Fruit fly (Drosophila melanogaster) whole organism, prepupa: Measurements from ENCODE around the gene Nt5b.

ENCODE experiments used
- Blimp-1 ChIP-seq: fragments of 200-800 bp; sonication (Bioruptor generic); optimal IDR thresholded peaks from 3 replicates; lab custom pipeline; 2017; ENCODE audit warnings: missing biosample characterization, missing genetic modification characterization, mild to moderate bottlenecking, moderate library complexity, missing genetic modification reagents
- CG10631 ChIP-seq: fragments of 200-800 bp; sonication (Bioruptor generic); optimal IDR thresholded peaks from 2 replicates; lab custom pipeline; 2016; ENCODE audit warnings: missing biosample characterization, missing genetic modification characterization
- CG10669 ChIP-seq: fragments of 200-800 bp; sonication (Bioruptor generic); optimal IDR thresholded peaks from 3 replicates; lab custom pipeline; 2018; ENCODE audit warnings: missing biosample characterization, mild to moderate bottlenecking, missing genetic modification characterization, moderate library complexity
- CG11762 ChIP-seq: fragments of 200-800 bp; sonication (Bioruptor generic); optimal IDR thresholded peaks from 3 replicates; lab custom pipeline; 2016; ENCODE audit warnings: missing biosample characterization, missing genetic modification characterization; ENCODE audit not compliant: insufficient read depth
- CG11902 ChIP-seq: fragments of 200-800 bp; sonication (Bioruptor generic); optimal IDR thresholded peaks from 3 replicates; lab custom pipeline; 2016; ENCODE audit warnings: missing biosample characterization, missing genetic modification characterization
- CG16779 ChIP-seq: fragments of 200-800 bp; sonication (Bioruptor generic); optimal IDR thresholded peaks from 3 replicates; lab custom pipeline; 2017; ENCODE audit warnings: missing biosample characterization, mild to moderate bottlenecking, missing genetic modification characterization
- CG31627 ChIP-seq: fragments of 200-800 bp; sonication (Bioruptor generic); optimal IDR thresholded peaks from 3 replicates; lab custom pipeline; 2016; ENCODE audit warnings: missing biosample characterization, missing genetic modification characterization
- CG32006 ChIP-seq: fragments of 200-800 bp; sonication (Bioruptor generic); optimal IDR thresholded peaks from 3 replicates; lab custom pipeline; 2017; ENCODE audit warnings: missing biosample characterization, mild to moderate bottlenecking, missing genetic modification characterization
- CG34406 ChIP-seq: fragments of 200-800 bp; sonication (Bioruptor generic); optimal IDR thresholded peaks from 3 replicates; lab custom pipeline; 2016; ENCODE audit warnings: missing biosample characterization, missing genetic modification characterization
- CG3919 ChIP-seq: fragments of 200-800 bp; sonication (Bioruptor generic); optimal IDR thresholded peaks from 3 replicates; lab custom pipeline; 2016; ENCODE audit warnings: missing biosample characterization, missing genetic modification characterization
- CG6163 ChIP-seq: fragments of 200-800 bp; sonication (Bioruptor generic); IDR thresholded peaks from 3 replicates; pipeline ENCODE4 v1.3.6; 2022; ENCODE audit warnings: missing biosample characterization, missing genetic modification characterization
- CG6808 ChIP-seq: fragments of 200-800 bp; sonication (Bioruptor generic); optimal IDR thresholded peaks from 3 replicates; lab custom pipeline; 2017; ENCODE audit warnings: missing biosample characterization, missing genetic modification characterization, mild to moderate bottlenecking, moderate library complexity, missing genetic modification reagents
- CG6854 ChIP-seq: fragments of 200-800 bp; sonication (Bioruptor generic); optimal IDR thresholded peaks from 2 replicates; lab custom pipeline; 2017; ENCODE audit warnings: missing biosample characterization, mild to moderate bottlenecking, missing genetic modification characterization
- CG7368 ChIP-seq: fragments of 200-800 bp; sonication (Bioruptor generic); optimal IDR thresholded peaks from 3 replicates; lab custom pipeline; 2016; ENCODE audit warnings: missing biosample characterization, missing genetic modification characterization
- CG8319 ChIP-seq: fragments of 200-800 bp; sonication (Bioruptor generic); optimal IDR thresholded peaks from 3 replicates; lab custom pipeline; 2016; ENCODE audit warnings: missing biosample characterization, missing genetic modification characterization
- CG8632 ChIP-seq: fragments of 200-800 bp; sonication (Bioruptor generic); optimal IDR thresholded peaks from 3 replicates; lab custom pipeline; 2016; ENCODE audit warnings: missing biosample characterization, missing genetic modification characterization
- CG9139 ChIP-seq: fragments of 200-800 bp; sonication (Bioruptor generic); optimal IDR thresholded peaks from 3 replicates; lab custom pipeline; 2017; ENCODE audit warnings: missing biosample characterization, mild to moderate bottlenecking, missing genetic modification characterization
- Eip75B ChIP-seq: fragments of 200-800 bp; sonication (Bioruptor generic); optimal IDR thresholded peaks from 3 replicates; lab custom pipeline; 2016; ENCODE audit warnings: missing biosample characterization, missing genetic modification characterization
- Eip78C ChIP-seq: fragments of 200-800 bp; sonication (Bioruptor generic); peaks from one replicate; lab custom pipeline; 2016; ENCODE audit warnings: missing biosample characterization, missing genetic modification characterization
- Eip93F ChIP-seq: fragments of 200-800 bp; sonication (Bioruptor generic); optimal IDR thresholded peaks from 2 replicates; lab custom pipeline; 2016; ENCODE audit warnings: missing biosample characterization, mild to moderate bottlenecking, missing genetic modification characterization
- Ets21C ChIP-seq: fragments of 200-800 bp; sonication (Bioruptor generic); optimal IDR thresholded peaks from 3 replicates; lab custom pipeline; 2016; ENCODE audit warnings: missing biosample characterization, missing genetic modification characterization
- Hr38 ChIP-seq: sonication (Bioruptor generic); optimal IDR thresholded peaks from 2 replicates; lab custom pipeline; 2016; ENCODE audit warnings: missing biosample characterization, missing genetic modification characterization
- Hr39 ChIP-seq: fragments of 200-800 bp; sonication (Bioruptor generic); optimal IDR thresholded peaks from 2 replicates; lab custom pipeline; 2016; ENCODE audit warnings: missing biosample characterization, missing genetic modification characterization
- Hr4 ChIP-seq: fragments of 200-800 bp; sonication (Bioruptor generic); optimal IDR thresholded peaks from 3 replicates; lab custom pipeline; 2016; ENCODE audit warnings: missing biosample characterization, missing genetic modification characterization
- Lpt ChIP-seq: fragments of 200-800 bp; sonication (Bioruptor generic); optimal IDR thresholded peaks from 3 replicates; lab custom pipeline; 2016; ENCODE audit warnings: missing biosample characterization, missing genetic modification characterization
- OdsH ChIP-seq: fragments of 200-800 bp; sonication (Bioruptor generic); optimal IDR thresholded peaks from 3 replicates; lab custom pipeline; 2016; ENCODE audit warnings: missing biosample characterization, missing genetic modification characterization
- Smox ChIP-seq: fragments of 200-800 bp; sonication (Bioruptor generic); optimal IDR thresholded peaks from 3 replicates; lab custom pipeline; 2016; ENCODE audit warnings: missing biosample characterization, missing genetic modification characterization
- Sox102F ChIP-seq: fragments of 200-800 bp; sonication (Bioruptor generic); optimal IDR thresholded peaks from 2 replicates; lab custom pipeline; 2016; ENCODE audit warnings: missing biosample characterization, mild to moderate bottlenecking, missing genetic modification characterization
- Sox14 ChIP-seq: fragments of 200-800 bp; sonication (Bioruptor generic); optimal IDR thresholded peaks from 3 replicates; lab custom pipeline; 2016; ENCODE audit warnings: missing biosample characterization, missing genetic modification characterization
- Sox15 ChIP-seq: fragments of 200-800 bp; sonication (Bioruptor generic); optimal IDR thresholded peaks from 3 replicates; lab custom pipeline; 2016; ENCODE audit warnings: missing biosample characterization, missing genetic modification characterization
- acj6 ChIP-seq: fragments of 200-800 bp; sonication (Bioruptor generic); optimal IDR thresholded peaks from 3 replicates; lab custom pipeline; 2016; ENCODE audit warnings: missing biosample characterization, missing genetic modification characterization
- dsx ChIP-seq: fragments of 200-800 bp; optimal IDR thresholded peaks from 3 replicates; lab custom pipeline; 2019; ENCODE audit warnings: missing biosample characterization, mild to moderate bottlenecking, missing genetic modification characterization, moderate library complexity; ENCODE audit not compliant: poor library complexity, severe bottlenecking
- eg ChIP-seq: fragments of 200-800 bp; sonication (Bioruptor generic); IDR thresholded peaks from 3 replicates; pipeline ENCODE4 v1.3.6; 2022; ENCODE audit warnings: missing biosample characterization, missing genetic modification characterization
- fd59A ChIP-seq: fragments of 200-800 bp; sonication (Bioruptor generic); optimal IDR thresholded peaks from 2 replicates; lab custom pipeline; 2017; ENCODE audit warnings: missing biosample characterization, mild to moderate bottlenecking, missing genetic modification characterization, missing genetic modification reagents
- fkh ChIP-seq: fragments of 200-800 bp; sonication (Bioruptor generic); optimal IDR thresholded peaks from 3 replicates; lab custom pipeline; 2017; ENCODE audit warnings: missing biosample characterization, mild to moderate bottlenecking, missing genetic modification characterization, moderate library complexity
- lz ChIP-seq: fragments of 200-800 bp; sonication (Bioruptor generic); optimal IDR thresholded peaks from 3 replicates; lab custom pipeline; 2016; ENCODE audit warnings: missing biosample characterization, missing genetic modification characterization
- pdm3 ChIP-seq: fragments of 200-800 bp; sonication (Bioruptor generic); optimal IDR thresholded peaks from 3 replicates; lab custom pipeline; 2016; ENCODE audit warnings: missing biosample characterization, missing genetic modification characterization
- salr ChIP-seq, 2 experiments: fragments of 200-800 bp; sonication (Bioruptor generic); optimal IDR thresholded peaks; 3 replicates each; lab custom pipeline; 2016 to 2018; ENCODE audit warnings: missing biosample characterization in 2 of 2, missing genetic modification characterization in 2 of 2, mild to moderate bottlenecking in 1 of 2
- spab ChIP-seq: fragments of 200-800 bp; sonication (Bioruptor generic); optimal IDR thresholded peaks from 2 replicates; lab custom pipeline; 2017; ENCODE audit warnings: missing biosample characterization, mild to moderate bottlenecking, missing genetic modification characterization, missing genetic modification reagents
- ss ChIP-seq, 2 experiments: fragments of 200-800 bp; sonication (Bioruptor generic); optimal IDR thresholded peaks; 2 replicates in 1 of 2; 3 replicates in 1 of 2; lab custom pipeline; 2017 to 2018; ENCODE audit warnings: mild to moderate bottlenecking in 2 of 2, missing biosample characterization in 2 of 2, missing genetic modification characterization in 2 of 2, moderate library complexity in 1 of 2
- svp ChIP-seq: fragments of 200-800 bp; sonication (Bioruptor generic); peaks from one replicate; lab custom pipeline; 2016; ENCODE audit warnings: missing biosample characterization, missing genetic modification characterization
- vri ChIP-seq: fragments of 200-800 bp; sonication (Bioruptor generic); optimal IDR thresholded peaks from 3 replicates; lab custom pipeline; 2016; ENCODE audit warnings: missing biosample characterization, mild to moderate bottlenecking, missing genetic modification characterization

The Nt5b gene

DNA sequence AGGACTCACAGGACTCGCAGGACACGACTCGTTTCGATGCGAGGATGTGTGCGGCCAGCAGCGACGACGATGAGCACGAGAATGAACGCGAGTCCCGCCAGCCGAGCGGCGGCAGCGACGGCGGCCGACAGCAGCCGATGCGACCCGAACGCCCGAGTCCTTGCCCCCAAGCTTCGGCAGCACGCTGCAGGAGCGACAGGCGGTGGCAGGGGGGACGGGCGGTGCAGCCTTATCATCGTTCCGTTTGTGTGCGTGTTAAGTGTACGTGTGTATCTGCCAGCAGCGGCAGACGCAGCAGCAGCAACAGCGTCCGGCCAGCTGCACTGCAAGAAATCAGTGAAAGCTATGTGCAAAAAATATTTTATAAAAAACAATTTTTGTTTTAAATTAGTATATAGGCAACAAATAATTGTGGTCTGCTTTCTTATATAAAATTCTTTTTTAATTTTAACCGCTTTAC is 53.8 kb downstream of the Nt5b start, which contains the start of gene kairos:
Gene kairos, minus strand, starts transcription at position 51 of the 460 bp plus-strand sequence.
- no peak for TF ChIP-seq Eip75B
- TF ChIP-seq fkh, result no peak
- no peak for TF ChIP-seq CG11762
- 0 out of 3 replicates have a peak, but pooled peaks have one; percentile 12 for TF ChIP-seq CG6163 (GFP tag; lab: Robert Waterston, UW)
- no peak for TF ChIP-seq CG34406 (GFP tag; lab: Kevin White, UChicago)
- TF ChIP-seq vri (GFP tag; lab: Kevin White, UChicago), result no peak
- TF ChIP-seq eg (GFP tag; lab: Robert Waterston, UW), result peak; percentile 12; the same call in 1 of the 3 replicates
- no peak for TF ChIP-seq CG11902
- TF ChIP-seq Blimp-1, result no peak
- no peak for TF ChIP-seq Eip93F (GFP tag; lab: Kevin White, UChicago)
- TF ChIP-seq Sox15, result no peak
- no peak for TF ChIP-seq CG8319 (GFP tag; lab: Kevin White, UChicago)
- no peak for TF ChIP-seq Smox (GFP tag; lab: Kevin White, UChicago)
- no peak for TF ChIP-seq CG16779 (tag; lab: Kevin White, UChicago)
- TF ChIP-seq Eip78C (GFP tag; lab: Kevin White, UChicago), result peak; percentile 59

- no peak for TF ChIP-seq CG11762
- TF ChIP-seq Sox15, result no peak
- TF ChIP-seq Hr39 (GFP tag; lab: Kevin White, UChicago), result no peak
- no peak for TF ChIP-seq fd59A (GFP tag; lab: Kevin White, UChicago)
- no peak for TF ChIP-seq Eip93F (GFP tag; lab: Kevin White, UChicago)
- TF ChIP-seq ss (GFP tag; optimal IDR thresholded peaks at IDR 0.05; lab: Kevin White, UChicago), result no peak
- no peak for TF ChIP-seq svp (GFP tag; lab: Kevin White, UChicago)
- no peak for TF ChIP-seq Sox102F (GFP tag; lab: Kevin White, UChicago)
- no peak for TF ChIP-seq CG6808
- TF ChIP-seq Hr38 (GFP tag; lab: Kevin White, UChicago), result no peak
- TF ChIP-seq Lpt (GFP tag; lab: Kevin White, UChicago), result no peak
- no peak for TF ChIP-seq eg (GFP tag; lab: Robert Waterston, UW)
- no peak for TF ChIP-seq fkh
- no peak for TF ChIP-seq lz (GFP tag; lab: Kevin White, UChicago)
- TF ChIP-seq Hr4 (GFP tag; lab: Kevin White, UChicago), result no peak
Measured at dm6 chrX:18350609-18351008, 59.3 kb downstream of the Nt5b start.

DNA sequence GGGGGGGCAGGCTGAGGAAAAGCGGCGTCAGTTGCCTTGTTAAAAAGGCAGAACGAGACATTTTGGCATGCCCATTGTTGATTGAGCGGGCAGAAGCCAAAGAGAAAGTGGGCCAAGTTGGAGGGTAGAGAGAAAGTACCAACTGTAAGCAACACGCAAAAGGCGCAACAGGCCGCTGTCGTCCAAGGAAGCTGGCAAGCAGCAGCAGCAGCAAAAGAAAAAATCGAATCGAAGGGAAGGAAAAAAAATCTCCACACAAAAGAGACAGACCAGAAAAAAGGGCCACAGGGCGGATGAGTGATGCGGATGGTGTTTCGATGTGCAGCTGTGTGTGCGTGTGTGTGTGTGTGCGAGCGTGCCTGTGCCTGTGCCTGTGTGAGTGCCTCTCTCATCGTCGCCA is 62.3 kb downstream of the Nt5b start:
- TF ChIP-seq CG7368 (GFP tag; lab: Kevin White, UChicago) (no peak), spab (GFP tag; lab: Kevin White, UChicago) (no peak), acj6 (no peak)
- TF ChIP-seq, all 60 proteins: peak for 0

DNA sequence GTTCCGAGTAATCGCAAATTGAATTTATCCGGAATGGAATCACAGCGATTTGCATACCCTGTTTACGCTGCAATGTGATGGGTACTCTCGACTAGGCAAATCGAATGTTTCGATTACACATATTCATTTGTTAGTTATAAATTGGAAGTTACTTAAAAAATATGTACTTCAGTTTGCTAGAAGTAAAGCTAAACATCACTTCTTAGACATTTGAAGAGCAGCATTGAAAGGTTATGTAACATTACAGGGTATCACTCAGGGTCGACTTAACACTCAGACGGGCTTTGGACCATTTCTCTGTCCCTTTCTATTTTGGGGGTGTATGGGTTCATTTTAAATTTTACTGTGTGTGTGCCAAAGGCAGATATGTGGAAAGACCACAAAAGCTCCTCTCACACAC is 68.9 kb downstream of the Nt5b start:
- TF ChIP-seq CG10669 (GFP tag; lab: Kevin White, UChicago), result peak; percentile 4
- TF ChIP-seq svp (GFP tag; lab: Kevin White, UChicago), result peak; percentile 72
- TF ChIP-seq Hr39 (GFP tag; lab: Kevin White, UChicago), result no peak
- no peak for TF ChIP-seq CG8632
- TF ChIP-seq dsx (GFP tag; lab: Kevin White, UChicago), result peak; percentile 4
- TF ChIP-seq CG10631, result no peak
- TF ChIP-seq Eip78C (GFP tag; lab: Kevin White, UChicago), result peak; percentile 63
- no peak for TF ChIP-seq CG9139 (GFP tag; lab: Kevin White, UChicago)
- no peak for TF ChIP-seq OdsH
- TF ChIP-seq Eip75B, result no peak
- no peak for TF ChIP-seq CG31627 (GFP tag; lab: Kevin White, UChicago)
- TF ChIP-seq Ets21C (GFP tag; lab: Kevin White, UChicago), result no peak
- no peak for TF ChIP-seq CG3919 (GFP tag; lab: Kevin White, UChicago)
- no peak for TF ChIP-seq pdm3 (GFP tag; lab: Kevin White, UChicago)
- TF ChIP-seq Blimp-1, result no peak
- no peak for TF ChIP-seq Hr4 (GFP tag; lab: Kevin White, UChicago)
- no peak for TF ChIP-seq CG6854 (GFP tag; lab: Kevin White, UChicago)
- no peak for TF ChIP-seq CG6163 (GFP tag; lab: Robert Waterston, UW)
- TF ChIP-seq CG32006 (GFP tag; lab: Kevin White, UChicago), result peak; percentile 18
- TF ChIP-seq ss (GFP tag; optimal IDR thresholded peaks at IDR 0.05; lab: Kevin White, UChicago), result no peak
- TF ChIP-seq salr (GFP tag; optimal IDR thresholded peaks at IDR 0.05; lab: Kevin White, UChicago), result no peak
- no peak for TF ChIP-seq Smox (GFP tag; lab: Kevin White, UChicago)
- TF ChIP-seq Sox14 (GFP tag; lab: Kevin White, UChicago), result no peak
